Worm (Caenorhabditis elegans): ENCODE data around the gene ZK757.10.

ZK757.10 gene

DNA sequence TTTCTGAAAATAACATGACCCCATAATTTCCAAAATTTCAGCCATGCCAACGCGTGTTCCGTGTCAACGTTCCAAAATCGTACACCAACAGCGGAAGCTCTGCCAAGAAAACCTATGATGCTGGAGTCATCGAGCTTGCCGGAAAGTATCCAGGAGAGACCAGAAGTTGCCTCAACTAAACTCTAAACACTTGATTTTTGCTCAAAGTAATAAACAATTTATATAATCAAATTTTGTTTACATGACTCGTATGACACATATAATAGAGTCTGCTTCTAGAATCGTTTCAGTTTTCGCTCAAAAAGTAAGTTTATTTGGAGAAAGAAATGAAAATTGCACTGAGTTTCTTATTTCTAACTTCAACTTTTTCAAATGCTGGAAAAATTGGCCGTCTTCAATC is 51.7 kb downstream of the ZK757.10 start, which contains the start of gene ttr-1:
Gene ttr-1, plus strand, starts transcription at position 301 of the 400 bp plus-strand sequence.
- TF ChIP-seq med-1 (GFP tag; optimal IDR thresholded peaks at IDR 0.05; ENCODE audit: insufficient read depth) (no peak), cog-1 (tag; optimal IDR thresholded peaks at IDR 0.05) (no peak), tab-1 (GFP tag; IDR thresholded peaks at IDR 0.05) (no peak), klf-2 (GFP tag; conservative IDR thresholded peaks at IDR 0.05) (no peak), ztf-29 (GFP tag; IDR thresholded peaks at IDR 0.05) (no peak), T22C8.4 (GFP tag; IDR thresholded peaks at IDR 0.05) (no peak), flt-1 (GFP tag; IDR thresholded peaks at IDR 0.05) (no peak), ref-1 (GFP tag; conservative IDR thresholded peaks at IDR 0.05) (no peak), ztf-23 (GFP tag; IDR thresholded peaks at IDR 0.05) (no peak)

DNA sequence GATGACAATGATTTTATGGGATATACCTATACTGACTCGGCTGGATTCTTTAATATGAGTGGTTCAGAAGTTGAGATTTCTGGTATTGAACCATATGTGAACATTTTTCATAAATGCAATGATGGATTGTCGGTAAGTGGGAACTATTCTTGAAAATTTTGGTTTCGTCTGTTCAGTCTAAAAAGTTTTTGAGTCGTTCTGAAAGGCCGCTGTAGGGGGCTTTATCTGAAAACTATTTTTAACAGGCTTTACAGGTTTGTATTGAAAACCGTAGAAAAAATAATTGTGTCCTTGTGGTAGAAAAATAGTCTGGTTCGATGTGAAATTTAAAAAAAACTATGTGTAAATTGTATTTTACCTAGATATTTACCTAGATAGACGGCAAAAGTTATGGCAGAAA is 52.5 kb downstream of the ZK757.10 start:
- TF ChIP-seq ref-1 (GFP tag; conservative IDR thresholded peaks at IDR 0.05) = no peak
- no peak for TF ChIP-seq ztf-23 (GFP tag; IDR thresholded peaks at IDR 0.05)
- TF ChIP-seq tab-1 (GFP tag; IDR thresholded peaks at IDR 0.05) = no peak
- no peak for TF ChIP-seq med-1 (GFP tag; optimal IDR thresholded peaks at IDR 0.05; ENCODE audit: insufficient read depth)
- no peak for TF ChIP-seq cog-1 (tag; optimal IDR thresholded peaks at IDR 0.05)
- no peak for TF ChIP-seq ztf-29 (GFP tag; IDR thresholded peaks at IDR 0.05)
- TF ChIP-seq T22C8.4 (GFP tag; IDR thresholded peaks at IDR 0.05) = no peak
- no peak for TF ChIP-seq flt-1 (GFP tag; IDR thresholded peaks at IDR 0.05)
- TF ChIP-seq klf-2 (GFP tag; conservative IDR thresholded peaks at IDR 0.05) = no peak

DNA sequence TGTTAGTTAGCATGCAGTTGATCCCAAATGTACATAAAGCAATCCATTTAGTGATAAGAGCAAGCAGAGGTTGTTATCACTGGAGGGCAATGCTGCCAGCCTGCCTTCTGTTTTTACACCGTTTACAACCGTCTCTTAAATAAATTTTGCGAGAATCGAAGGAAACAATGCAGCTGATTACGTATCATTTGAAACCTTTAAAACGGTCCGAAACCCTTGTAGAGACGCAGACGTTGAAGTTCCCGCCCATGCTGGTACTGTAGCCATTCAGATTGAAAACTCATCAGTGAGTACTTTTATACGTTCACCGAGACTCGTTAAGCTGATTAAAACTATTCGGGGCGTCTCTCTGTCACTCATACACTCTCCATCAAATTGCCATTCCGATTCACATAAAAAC is 53.4 kb downstream of the ZK757.10 start:
- TF ChIP-seq med-1 (GFP tag; optimal IDR thresholded peaks at IDR 0.05; ENCODE audit: insufficient read depth) (no peak), klf-2 (GFP tag; conservative IDR thresholded peaks at IDR 0.05) (no peak)
